Worm (Caenorhabditis elegans): ENCODE measurements around the gene Y82E9BL.5.
"Not testable (repeated sequence)": the region's sequence is repeated elsewhere in the genome, so short reads cannot be mapped to it uniquely, and the experiment has no call there.

- TF ChIP-seq ztf-11 (tag; optimal IDR thresholded peaks at IDR 0.05); ces-1 (GFP tag; optimal IDR thresholded peaks at IDR 0.05): not testable (repeated sequence)
Observed at ce11 chrIII:1377903-1378302, 30.5 kb upstream of the Y82E9BL.5 start, which contains the start of gene pals-40.

Data from whole organism, mixed stage, embryonic.